Fruit fly (Drosophila melanogaster) whole organism, embryonic: ENCODE data around the gene HDAC4.
A peak's percentile ranks its signal among the peaks of the same experiment; 100 is the strongest.

Experiments used
- ATbp ChIP-seq: fragments of 200-800 bp; sonication (Bioruptor generic); optimal IDR thresholded peaks from 2 replicates; lab custom pipeline; 2017; ENCODE audit warnings: missing biosample characterization, mild to moderate bottlenecking, missing genetic modification characterization, missing genetic modification reagents
- Adf1 ChIP-seq: fragments of 200-800 bp; sonication (Bioruptor generic); IDR thresholded peaks from 2 replicates; pipeline ENCODE4 v1.3.6; 2022; ENCODE audit warnings: missing biosample characterization, missing genetic modification characterization
- CG12769 ChIP-seq: fragments of 200-800 bp; sonication (Bioruptor generic); optimal IDR thresholded peaks from 2 replicates; lab custom pipeline; 2019; ENCODE audit warnings: missing biosample characterization, mild to moderate bottlenecking, missing genetic modification characterization, moderate library complexity
- CG13894 ChIP-seq: fragments of 200-800 bp; sonication (Bioruptor generic); optimal IDR thresholded peaks from 3 replicates; lab custom pipeline; 2018; ENCODE audit warnings: missing biosample characterization, mild to moderate bottlenecking, missing genetic modification characterization, moderate library complexity
- CG15269 ChIP-seq: fragments of 200-800 bp; sonication (Bioruptor generic); optimal IDR thresholded peaks from 2 replicates; lab custom pipeline; 2018; ENCODE audit warnings: missing biosample characterization, mild to moderate bottlenecking, missing genetic modification characterization, moderate library complexity
- CG16815 ChIP-seq: fragments of 200-800 bp; sonication (Bioruptor generic); optimal IDR thresholded peaks from 3 replicates; lab custom pipeline; 2017; ENCODE audit warnings: missing biosample characterization, mild to moderate bottlenecking, missing genetic modification characterization
- CG4360 ChIP-seq: fragments of 200-800 bp; sonication (Bioruptor generic); IDR thresholded peaks from 2 replicates; pipeline ENCODE4 v1.3.6; 2022; ENCODE audit warnings: missing biosample characterization, missing genetic modification characterization
- CG4617 ChIP-seq: fragments of 200-800 bp; sonication (Bioruptor generic); optimal IDR thresholded peaks from 3 replicates; lab custom pipeline; 2016; ENCODE audit warnings: missing biosample characterization, missing genetic modification characterization, borderline replicate concordance
- CG4707 ChIP-seq: fragments of 200-800 bp; sonication (Bioruptor generic); optimal IDR thresholded peaks from 2 replicates; lab custom pipeline; 2018; ENCODE audit warnings: missing biosample characterization, mild to moderate bottlenecking, missing genetic modification characterization, moderate library complexity
- Drgx ChIP-seq: fragments of 200-800 bp; sonication (Bioruptor generic); IDR thresholded peaks from 2 replicates; pipeline ENCODE4 v1.3.6; 2022; ENCODE audit warnings: missing biosample characterization, missing genetic modification characterization
- Eip74EF ChIP-seq, 2 experiments: fragments of 200-800 bp in 1 of 2; fragments of >200 bp in 1 of 2; sonication (Bioruptor generic) in 1 of 2; optimal IDR thresholded peaks; 2 replicates each; lab custom pipeline; 2017 to 2019; ENCODE audit warnings: missing biosample characterization in 2 of 2, missing genetic modification characterization in 2 of 2, mild to moderate bottlenecking in 1 of 2, moderate library complexity in 1 of 2
- Gsc ChIP-seq: fragments of 200-800 bp; sonication (Bioruptor generic); IDR thresholded peaks from 2 replicates; pipeline ENCODE4 v1.3.6; 2022; ENCODE audit warnings: missing biosample characterization, missing genetic modification characterization
- Hmx ChIP-seq: fragments of 200-800 bp; sonication (Bioruptor generic); optimal IDR thresholded peaks from 2 replicates; lab custom pipeline; 2016; ENCODE audit warnings: missing biosample characterization, missing genetic modification characterization
- Hr78 ChIP-seq, 2 experiments: fragments of 200-800 bp in 1 of 2; fragments of >200 bp in 1 of 2; sonication (Bioruptor generic) in 1 of 2; optimal IDR thresholded peaks; 2 replicates each; lab custom pipeline; 2017 to 2019; ENCODE audit warnings: missing biosample characterization in 2 of 2, missing genetic modification characterization in 2 of 2, mild to moderate bottlenecking in 1 of 2, moderate library complexity in 1 of 2
- Lhr ChIP-seq: fragments of 200-800 bp; sonication (Bioruptor generic); optimal IDR thresholded peaks from 3 replicates; lab custom pipeline; 2017; ENCODE audit warnings: mild to moderate bottlenecking, missing biosample characterization, missing genetic modification reagents, missing genetic modification characterization
- Med ChIP-seq: fragments of 200-800 bp; sonication (Bioruptor generic); peaks from one replicate; lab custom pipeline; 2016; ENCODE audit warnings: missing biosample characterization, missing genetic modification characterization, mild to moderate bottlenecking, inconsistent platforms, moderate library complexity
- Myb ChIP-seq: fragments of 200-800 bp; sonication (Bioruptor generic); optimal IDR thresholded peaks from 2 replicates; lab custom pipeline; 2016; ENCODE audit warnings: missing biosample characterization, missing genetic modification characterization
- NC2β ChIP-seq: fragments of 200-800 bp; sonication (Bioruptor generic); optimal IDR thresholded peaks from 2 replicates; lab custom pipeline; 2016; ENCODE audit warnings: missing biosample characterization, missing genetic modification characterization
- Rfx ChIP-seq: fragments of 200-800 bp; sonication (Bioruptor generic); IDR thresholded peaks from 2 replicates; pipeline ENCODE4 v1.3.6; 2022; ENCODE audit warnings: missing biosample characterization, missing genetic modification characterization
- Sry-β ChIP-seq: fragments of 200-800 bp; sonication (Bioruptor generic); optimal IDR thresholded peaks from 2 replicates; lab custom pipeline; 2018; ENCODE audit warnings: missing biosample characterization, mild to moderate bottlenecking, missing genetic modification characterization, moderate library complexity
- Trl ChIP-seq, 3 experiments: fragments of >200 bp in 2 of 3; fragments of 200-800 bp in 1 of 3; sonication (Bioruptor generic) in 1 of 3; optimal IDR thresholded peaks; 2 replicates in 1 of 3; 3 replicates in 2 of 3; lab custom pipeline; 2016 to 2017; ENCODE audit warnings: missing biosample characterization in 1 of 3, missing genetic modification characterization in 1 of 3
- bsh ChIP-seq, 2 experiments: fragments of 200-800 bp; sonication (Bioruptor generic); optimal IDR thresholded peaks; 2 replicates each; lab custom pipeline; 2017 to 2018; ENCODE audit warnings: mild to moderate bottlenecking in 2 of 2, missing biosample characterization in 2 of 2, missing genetic modification characterization in 2 of 2, moderate library complexity in 1 of 2
- cg ChIP-seq: fragments of 200-800 bp; sonication (Bioruptor generic); optimal IDR thresholded peaks from 3 replicates; lab custom pipeline; 2019; ENCODE audit warnings: missing biosample characterization, mild to moderate bottlenecking, missing genetic modification characterization, moderate library complexity
- chif ChIP-seq, 2 experiments: fragments of 200-800 bp; sonication (Bioruptor generic); optimal IDR thresholded peaks; 3 replicates each; lab custom pipeline; 2016; ENCODE audit warnings: missing biosample characterization in 2 of 2, missing genetic modification characterization in 2 of 2
- chinmo ChIP-seq: fragments of 200-800 bp; sonication (Bioruptor generic); IDR thresholded peaks from 4 replicates; pipeline ENCODE4 v1.3.6; 2022; ENCODE audit warnings: missing biosample characterization, missing genetic modification characterization; ENCODE audit not compliant: partially characterized antibody
- crc ChIP-seq: fragments of 200-800 bp; sonication (Bioruptor generic); optimal IDR thresholded peaks from 2 replicates; lab custom pipeline; 2016; ENCODE audit warnings: missing biosample characterization, missing genetic modification characterization
- cwo ChIP-seq: fragments of 200-800 bp; sonication (Bioruptor generic); optimal IDR thresholded peaks from 3 replicates; lab custom pipeline; 2017; ENCODE audit warnings: missing biosample characterization, missing genetic modification characterization, mild to moderate bottlenecking, moderate library complexity, missing genetic modification reagents
- dpn ChIP-seq, 2 experiments: fragments of 200-800 bp; sonication (Bioruptor generic); optimal IDR thresholded peaks; 3 replicates each; lab custom pipeline; 2016; ENCODE audit warnings: missing biosample characterization in 2 of 2, missing genetic modification characterization in 2 of 2
- en ChIP-seq: fragments of 200-800 bp; sonication (Bioruptor generic); optimal IDR thresholded peaks from 2 replicates; lab custom pipeline; 2016; ENCODE audit warnings: missing biosample characterization, missing genetic modification characterization
- gcm ChIP-seq: fragments of 200-800 bp; sonication (Bioruptor generic); optimal IDR thresholded peaks from 2 replicates; lab custom pipeline; 2019; ENCODE audit warnings: missing biosample characterization, mild to moderate bottlenecking, missing genetic modification characterization, moderate library complexity
- kni ChIP-seq: fragments of 200-800 bp; sonication (Bioruptor generic); optimal IDR thresholded peaks from 3 replicates; lab custom pipeline; 2017; ENCODE audit warnings: mild to moderate bottlenecking, missing biosample characterization, missing genetic modification reagents, missing genetic modification characterization
- mirr ChIP-seq: fragments of 200-800 bp; sonication (Bioruptor generic); optimal IDR thresholded peaks from 3 replicates; lab custom pipeline; 2018; ENCODE audit warnings: missing biosample characterization, mild to moderate bottlenecking, missing genetic modification characterization
- nom ChIP-seq: fragments of 200-800 bp; sonication (Bioruptor generic); optimal IDR thresholded peaks from 2 replicates; lab custom pipeline; 2017; ENCODE audit warnings: missing biosample characterization, missing genetic modification characterization, mild to moderate bottlenecking, moderate library complexity, missing genetic modification reagents
- pan ChIP-seq, 4 experiments: fragments of >200 bp in 3 of 4; fragments of 200-800 bp in 1 of 4; sonication (Bioruptor generic) in 1 of 4; optimal IDR thresholded peaks in 3 of 4; IDR thresholded peaks in 1 of 4; 2 replicates each; pipeline versions ENCODE4 v1.3.6 to Lab custom; 2017 to 2022; ENCODE audit warnings: missing biosample characterization in 2 of 4, missing genetic modification characterization in 2 of 4, mixed read lengths in 1 of 4
- row ChIP-seq: fragments of 200-800 bp; sonication (Bioruptor generic); IDR thresholded peaks from 3 replicates; pipeline ENCODE4 v1.3.6; 2022; ENCODE audit warnings: missing biosample characterization, missing genetic modification characterization
- sd ChIP-seq: fragments of 200-800 bp; sonication (Bioruptor generic); optimal IDR thresholded peaks from 3 replicates; lab custom pipeline; 2018; ENCODE audit warnings: missing biosample characterization, mild to moderate bottlenecking, missing genetic modification characterization, moderate library complexity
- slbo ChIP-seq: fragments of 200-800 bp; sonication (Bioruptor generic); IDR thresholded peaks from 2 replicates; pipeline ENCODE4 v1.3.6; 2022; ENCODE audit warnings: missing biosample characterization, missing genetic modification characterization
- vvl ChIP-seq: fragments of 200-800 bp; sonication (Bioruptor generic); IDR thresholded peaks from 2 replicates; pipeline ENCODE4 v1.3.6; 2022; ENCODE audit warnings: missing biosample characterization, missing genetic modification characterization

The HDAC4 gene

dm6 chrX:13302615-13303526 is 17.4 kb upstream of the HDAC4 start (continued):
- no peak for TF ChIP-seq en
- TF ChIP-seq CG4707 (GFP tag; lab: Kevin White, UChicago): peak; percentile 23
- peak; percentile 96 for TF ChIP-seq sd (tag; lab: Kevin White, UChicago)
- TF ChIP-seq dpn (GFP tag; optimal IDR thresholded peaks at IDR 0.05; lab: Kevin White, UChicago): no peak
- peak; percentile 8 for TF ChIP-seq ATbp
- TF ChIP-seq Gsc (GFP tag; lab: Robert Waterston, UW): no peak
- no peak for TF ChIP-seq chif (GFP tag; optimal IDR thresholded peaks at IDR 0.05; lab: Kevin White, UChicago)
- TF ChIP-seq Hmx: no peak
- TF ChIP-seq CG4617: no peak
- TF ChIP-seq CG16815 (GFP tag; lab: Kevin White, UChicago): no peak
- TF ChIP-seq Adf1: peak; percentile 73
- TF ChIP-seq nom (GFP tag; lab: Kevin White, UChicago): peak; percentile 89
- TF ChIP-seq Drgx: peak; percentile 44; the same call in 1 of the 2 replicates
- TF ChIP-seq chinmo (GFP tag; lab: Robert Waterston, UW): peak; percentile 96
- peak in 1 of 2 experiments; percentile 40 for TF ChIP-seq bsh (GFP tag; optimal IDR thresholded peaks at IDR 0.05; lab: Kevin White, UChicago)
- peak; percentile 48; the same call in 1 of the 2 replicates for TF ChIP-seq vvl (GFP tag; lab: Robert Waterston, UW)
- TF ChIP-seq, all 482 proteins: peak for 44

dm6 chrX:13302315-13302614 is 16.8 kb upstream of the HDAC4 start, which contains the start of gene CG1764:
CG1764 (minus strand) TSS chrX:13302415.
- TF ChIP-seq pan (optimal IDR thresholded peaks at IDR 0.05; lab: Kevin White, UChicago) (no peak), pan (GFP tag; optimal IDR thresholded peaks at IDR 0.05 in 1 of 2, IDR thresholded peaks at IDR 0.05 in 1 of 2) (no peak), Med (GFP tag; lab: Kevin White, UChicago) (peak; percentile 46), Myb (no peak)

- TF ChIP-seq Eip74EF (GFP tag; optimal IDR thresholded peaks at IDR 0.05; lab: Kevin White, UChicago) (peak in 1 of 2 experiments; percentile 9), CG15269 (peak; percentile 56), gcm (no peak), chinmo (GFP tag; lab: Robert Waterston, UW) (peak; percentile 98), Lhr (GFP tag; lab: Kevin White, UChicago) (no peak), Hr78 (GFP tag; optimal IDR thresholded peaks at IDR 0.05; lab: Kevin White, UChicago) (peak in 1 of 2 experiments; percentile 21), sd (tag; lab: Kevin White, UChicago) (peak; percentile 37), slbo (0 out of 2 replicates have a peak, but pooled peaks have one; percentile 30), kni (peak; percentile 35), CG12769 (peak; percentile 71), cg (GFP tag; lab: Kevin White, UChicago) (peak; percentile 69), CG13894 (tag; lab: Kevin White, UChicago) (peak; percentile 18), mirr (GFP tag; lab: Kevin White, UChicago) (peak; percentile 21), crc (GFP tag; lab: Kevin White, UChicago) (no peak), vvl (GFP tag; lab: Robert Waterston, UW) (0 out of 2 replicates have a peak, but pooled peaks have one; percentile 8), Rfx (GFP tag; lab: Robert Waterston, UW) (peak; percentile 11; the same call in 1 of the 2 replicates), Sry-β (GFP tag; lab: Kevin White, UChicago) (peak; percentile 80), Trl (optimal IDR thresholded peaks at IDR 0.05; lab: Kevin White, UChicago) (peak in 1 of 2 experiments; percentile 62), Trl (GFP tag; optimal IDR thresholded peaks at IDR 0.05; lab: Kevin White, UChicago) (no peak), CG4360 (GFP tag; lab: Robert Waterston, UW) (0 out of 2 replicates have a peak, but pooled peaks have one; percentile 34), bsh (GFP tag; optimal IDR thresholded peaks at IDR 0.05; lab: Kevin White, UChicago) (no peak), row (peak; percentile 46; the same call in 1 of the 3 replicates), NC2β (GFP tag; lab: Kevin White, UChicago) (no peak), cwo (GFP tag; lab: Kevin White, UChicago) (peak; percentile 19)
Observed at dm6 chrX:13300835-13301502, 15.5 kb upstream of the HDAC4 start.
